Worm (Caenorhabditis elegans) whole organism, young adult: ENCODE measurements around the gene C35D10.10.
A peak's percentile ranks its signal among the peaks of the same experiment; 100 is the strongest.

Experiments
- B0261.1 ChIP-seq: sonication (generic microtip); optimal IDR thresholded peaks from 2 replicates; lab custom pipeline; 2016; ENCODE audit warnings: mild to moderate bottlenecking, missing genetic modification characterization, moderate library complexity, missing compliant biosample characterization
- athp-1 ChIP-seq: sonication (generic microtip); optimal IDR thresholded peaks from 2 replicates; lab custom pipeline; 2017; ENCODE audit warnings: mild to moderate bottlenecking, missing genetic modification characterization, missing compliant biosample characterization
- chd-7 ChIP-seq: sonication (generic microtip); optimal IDR thresholded peaks from 2 replicates; lab custom pipeline; 2016; ENCODE audit warnings: mild to moderate bottlenecking, missing genetic modification characterization, moderate library complexity, missing compliant biosample characterization
- dpff-1 ChIP-seq: sonication (generic microtip); optimal IDR thresholded peaks from 2 replicates; lab custom pipeline; 2017; ENCODE audit warnings: mild to moderate bottlenecking, missing genetic modification characterization, missing compliant biosample characterization
- efl-1 ChIP-seq: fragments of 150-350 bp; optimal IDR thresholded peaks from 2 replicates; lab custom pipeline; 2014; ENCODE audit warnings: missing biosample characterization, missing genetic modification reagents, missing genetic modification characterization
- ets-4 ChIP-seq: fragments of 200-800 bp; sonication (Bioruptor generic); optimal IDR thresholded peaks from 2 replicates; lab custom pipeline; 2018; ENCODE audit warnings: mild to moderate bottlenecking, missing genetic modification characterization, missing compliant biosample characterization
- him-1 ChIP-seq: sonication (generic microtip); optimal IDR thresholded peaks from 2 replicates; lab custom pipeline; 2016; ENCODE audit warnings: missing genotype, missing genetic modification reagents, missing genetic modification characterization, missing compliant biosample characterization
- nfyb-1 ChIP-seq: fragments of 200-800 bp; sonication (Bioruptor generic); IDR thresholded peaks from 2 replicates; pipeline ENCODE4 v1.3.6; 2022; ENCODE audit warnings: missing genetic modification reagents, missing genetic modification characterization, missing compliant biosample characterization
- nhr-80 ChIP-seq: sonication (generic microtip); optimal IDR thresholded peaks from 2 replicates; lab custom pipeline; 2016; ENCODE audit warnings: missing genetic modification characterization, missing compliant biosample characterization
- snpc-4 ChIP-seq, 5 experiments: fragments of 150-350 bp in 1 of 5; sonication (generic microtip) in 4 of 5; optimal IDR thresholded peaks; 2 replicates each; lab custom pipeline; 2014 to 2018; ENCODE audit warnings: missing genetic modification characterization in 5 of 5, missing biosample characterization in 3 of 5, antibody characterized with exemption in 2 of 5, mild to moderate bottlenecking in 2 of 5, missing compliant biosample characterization in 2 of 5, missing genotype in 2 of 5, moderate library complexity in 2 of 5, missing genetic modification reagents in 1 of 5
- somi-1 ChIP-seq: fragments of 200-800 bp; sonication (Bioruptor generic); optimal IDR thresholded peaks from 2 replicates; lab custom pipeline; 2018; ENCODE audit warnings: mild to moderate bottlenecking, missing genetic modification characterization, missing compliant biosample characterization
- ztf-6 ChIP-seq: fragments of 200-800 bp; sonication (Bioruptor generic); IDR thresholded peaks from 2 replicates; pipeline ENCODE4 v1.3.6; 2022; ENCODE audit warnings: missing genetic modification reagents, missing genetic modification characterization, missing compliant biosample characterization

DNA sequence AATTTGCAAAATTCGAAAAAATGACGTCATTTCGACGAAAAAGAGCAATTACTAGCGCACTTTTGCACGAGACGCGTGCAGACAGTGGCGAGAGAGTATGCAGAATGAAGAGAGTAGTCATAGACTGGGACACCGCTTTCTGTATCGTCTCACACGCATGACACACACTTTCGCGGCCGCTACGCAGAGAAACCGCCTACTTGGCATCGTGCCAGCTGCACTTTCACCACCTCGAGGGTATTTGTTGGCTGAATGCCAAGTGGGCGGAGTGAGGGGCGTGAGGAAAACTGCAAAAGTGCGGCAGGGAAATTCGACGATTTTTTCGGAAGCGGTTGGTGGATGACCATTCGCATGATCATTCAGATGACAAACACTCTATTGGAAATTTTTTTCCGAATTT is 38.1 kb upstream of the C35D10.10 start:
- TF ChIP-seq efl-1 (GFP tag; lab: Kevin White, UChicago) (peak; percentile 66), B0261.1 (tag; lab: Kevin White, UChicago) (peak; percentile 37), nfyb-1 (GFP tag; lab: Robert Waterston, UW) (peak; percentile 99), dpff-1 (tag; lab: Kevin White, UChicago) (peak; percentile 7), nhr-80 (peak; percentile 99), somi-1 (GFP tag; lab: Kevin White, UChicago) (peak; percentile 100), ets-4 (GFP tag; lab: Kevin White, UChicago) (peak; percentile 99), chd-7 (tag; lab: Kevin White, UChicago) (peak; percentile 100), athp-1 (tag; lab: Kevin White, UChicago) (peak; percentile 96), ztf-6 (peak; percentile 96), him-1 (no peak), snpc-4 (GFP tag; optimal IDR thresholded peaks at IDR 0.05; lab: Kevin White, UChicago) (peak; percentile 69), snpc-4 (tag; optimal IDR thresholded peaks at IDR 0.05; lab: Kevin White, UChicago) (peak; percentile 77 to 91 (median 82))
